Worm (Caenorhabditis elegans): ENCODE data around the gene T01C3.2.

ce11 chrV:15015799-15016198, 24.8 kb downstream of the T01C3.2 start:
- TF ChIP-seq snpc-4 (tag; optimal IDR thresholded peaks at IDR 0.05), result no peak
- no peak for TF ChIP-seq unc-62 (GFP tag; optimal IDR thresholded peaks at IDR 0.05)
- no peak for TF ChIP-seq ceh-83 (GFP tag; optimal IDR thresholded peaks at IDR 0.05)
- no peak for TF ChIP-seq nhr-12 (tag; optimal IDR thresholded peaks at IDR 0.05)
- no peak for TF ChIP-seq lin-13 (tag; optimal IDR thresholded peaks at IDR 0.05)
- no peak for TF ChIP-seq mep-1 (tag; optimal IDR thresholded peaks at IDR 0.05)
- no peak for TF ChIP-seq blmp-1 (tag; optimal IDR thresholded peaks at IDR 0.05)
- TF ChIP-seq lsy-2 (tag; optimal IDR thresholded peaks at IDR 0.05), result no peak
- TF ChIP-seq nhr-2 (tag; optimal IDR thresholded peaks at IDR 0.05), result no peak
- no peak for TF ChIP-seq elt-1 (tag; optimal IDR thresholded peaks at IDR 0.05; ENCODE audit: borderline replicate concordance, insufficient read depth)
- TF ChIP-seq bed-3 (GFP tag; optimal IDR thresholded peaks at IDR 0.05), result no peak
